Fruit fly (Drosophila melanogaster): ENCODE measurements around the gene CG12817.

Gene CG12817

dm6 chr3R:10213430-10213829, 11.1 kb downstream of the CG12817 start (continued):
- TF ChIP-seq Dek (tag; optimal IDR thresholded peaks at IDR 0.05) = peak; percentile 43
- peak; percentile 61 for TF ChIP-seq HHEX (GFP tag; optimal IDR thresholded peaks at IDR 0.05)
- peak; percentile 56; the same call in 1 of the 2 replicates for TF ChIP-seq CG7372 (GFP tag; IDR thresholded peaks at IDR 0.05)
- no peak for TF ChIP-seq eyg (GFP tag; optimal IDR thresholded peaks at IDR 0.05)
- TF ChIP-seq lov (optimal IDR thresholded peaks at IDR 0.05) = no peak
- TF ChIP-seq lov (GFP tag; IDR thresholded peaks at IDR 0.05) = peak; percentile 80; the same call in 2 of the 3 replicates
- TF ChIP-seq Drgx (GFP tag; IDR thresholded peaks at IDR 0.05) = peak; percentile 89
- TF ChIP-seq Gug (GFP tag; IDR thresholded peaks at IDR 0.05) = peak; percentile 62
- TF ChIP-seq oc (tag; optimal IDR thresholded peaks at IDR 0.05) = peak; percentile 71
- no peak for TF ChIP-seq vnd (GFP tag; IDR thresholded peaks at IDR 0.05; ENCODE audit: partially characterized antibody)
- TF ChIP-seq CG6254 (GFP tag; optimal IDR thresholded peaks at IDR 0.05) = peak; percentile 70
- peak; percentile 75 for TF ChIP-seq CG15269 (tag; optimal IDR thresholded peaks at IDR 0.05)
- peak; percentile 82 for TF ChIP-seq Xrp1 (GFP tag; IDR thresholded peaks at IDR 0.05)
- peak; percentile 36 for TF ChIP-seq CG5245 (GFP tag; optimal IDR thresholded peaks at IDR 0.05)
- TF ChIP-seq H15 (GFP tag; IDR thresholded peaks at IDR 0.05) = peak; percentile 71
- TF ChIP-seq tx (GFP tag; optimal IDR thresholded peaks at IDR 0.05) = no peak
- TF ChIP-seq H2.0 (GFP tag; IDR thresholded peaks at IDR 0.05) = peak; percentile 74
- no peak for TF ChIP-seq grau (tag; optimal IDR thresholded peaks at IDR 0.05)
- no peak for TF ChIP-seq amos (GFP tag; IDR thresholded peaks at IDR 0.05; ENCODE audit: partially characterized antibody)
- peak; percentile 34 for TF ChIP-seq CG1233 (GFP tag; optimal IDR thresholded peaks at IDR 0.05)
- TF ChIP-seq Mes4 (GFP tag; optimal IDR thresholded peaks at IDR 0.05) = no peak
- TF ChIP-seq CG9727 (GFP tag; optimal IDR thresholded peaks at IDR 0.05) = peak; percentile 42
- peak; percentile 84 for TF ChIP-seq ase (GFP tag; IDR thresholded peaks at IDR 0.05)
- TF ChIP-seq sisA (GFP tag; IDR thresholded peaks at IDR 0.05) = peak; percentile 87
- TF ChIP-seq D19A (tag; optimal IDR thresholded peaks at IDR 0.05) = peak; percentile 63
- peak; percentile 77 for TF ChIP-seq sob (GFP tag; IDR thresholded peaks at IDR 0.05)
- no peak for TF ChIP-seq tup (GFP tag; optimal IDR thresholded peaks at IDR 0.05)
- TF ChIP-seq phol (tag; optimal IDR thresholded peaks at IDR 0.05) = peak; percentile 83
- TF ChIP-seq CG6689 (GFP tag; IDR thresholded peaks at IDR 0.05) = peak; percentile 79
- TF ChIP-seq gsb-n (tag; optimal IDR thresholded peaks at IDR 0.05) = peak; percentile 66
- peak; percentile 45; the same call in 1 of the 2 replicates for TF ChIP-seq CG5953 (GFP tag; IDR thresholded peaks at IDR 0.05)
- no peak for TF ChIP-seq CG7786 (GFP tag; optimal IDR thresholded peaks at IDR 0.05)
- peak; percentile 66 for TF ChIP-seq cwo (GFP tag; optimal IDR thresholded peaks at IDR 0.05)
- TF ChIP-seq Myb (GFP tag; optimal IDR thresholded peaks at IDR 0.05) = no peak
- peak; percentile 81 for TF ChIP-seq dysf (GFP tag; IDR thresholded peaks at IDR 0.05)
- no peak for TF ChIP-seq Trl (optimal IDR thresholded peaks at IDR 0.05)
- TF ChIP-seq Trl (GFP tag; optimal IDR thresholded peaks at IDR 0.05) = no peak
- peak; percentile 54; the same call in 1 of the 2 replicates for TF ChIP-seq CG11696 (GFP tag; IDR thresholded peaks at IDR 0.05)
- peak; percentile 44; the same call in 1 of the 3 replicates for TF ChIP-seq CG11093 (GFP tag; IDR thresholded peaks at IDR 0.05)
- TF ChIP-seq tap (tag; optimal IDR thresholded peaks at IDR 0.05) = peak; percentile 80
- peak; percentile 77 for TF ChIP-seq ara (GFP tag; IDR thresholded peaks at IDR 0.05)
- peak; percentile 10 for TF ChIP-seq CG12155 (GFP tag; optimal IDR thresholded peaks at IDR 0.05)
- peak; percentile 63; the same call in 2 of the 3 replicates for TF ChIP-seq croc (GFP tag; conservative IDR thresholded peaks at IDR 0.05)
- peak; percentile 12 for TF ChIP-seq tio (GFP tag; optimal IDR thresholded peaks at IDR 0.05)
- TF ChIP-seq Meics (GFP tag; optimal IDR thresholded peaks at IDR 0.05) = peak; percentile 35
- TF ChIP-seq CG2712 (tag; optimal IDR thresholded peaks at IDR 0.05) = peak; percentile 86
- peak; percentile 89 for TF ChIP-seq dmrt99B (tag; optimal IDR thresholded peaks at IDR 0.05)
- 0 out of 2 replicates have a peak, but pooled peaks have one; percentile 23 for TF ChIP-seq Taf1 (GFP tag; IDR thresholded peaks at IDR 0.05)
- TF ChIP-seq CG16815 (GFP tag; optimal IDR thresholded peaks at IDR 0.05) = peak; percentile 25
- TF ChIP-seq CG17802 (tag; optimal IDR thresholded peaks at IDR 0.05) = peak; percentile 53
- peak; percentile 78 for TF ChIP-seq CG10979 (tag; optimal IDR thresholded peaks at IDR 0.05)
- peak; percentile 34 for TF ChIP-seq CG18764 (GFP tag; optimal IDR thresholded peaks at IDR 0.05)
